Fruit fly (Drosophila melanogaster): ENCODE data around the gene mRpS10.

Gene mRpS10

DNA sequence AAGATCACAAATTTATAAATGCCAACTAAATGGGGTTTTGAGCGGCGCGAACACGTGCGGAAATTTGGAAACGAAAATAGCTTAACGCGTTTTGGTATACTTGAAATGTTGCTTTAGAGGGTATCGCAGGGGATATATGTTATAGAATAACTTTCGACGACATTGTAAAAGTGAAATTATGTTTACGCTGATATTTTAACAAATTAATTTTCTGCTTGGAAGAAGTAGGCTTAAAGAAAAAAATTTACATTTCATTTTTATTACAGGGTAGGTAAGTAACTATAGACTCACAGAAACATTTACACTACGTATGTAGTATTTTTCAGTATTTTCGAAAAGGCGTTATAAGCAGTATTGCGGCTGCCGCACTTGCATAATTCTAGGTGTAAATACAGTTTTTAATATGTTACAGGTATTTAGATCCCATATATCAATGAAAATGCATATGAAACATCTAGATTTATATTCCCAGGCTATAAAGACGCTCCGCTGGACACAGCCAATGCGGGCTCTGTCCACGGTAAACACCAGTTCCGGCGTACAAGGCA lies at the start of gene mRpS10, which contains the start of gene Art3:
TSS of gene mRpS10 (plus strand) at position 337 of the 548 bp plus-strand sequence.
TSS of gene Art3 (minus strand) at position 80 of the 548 bp plus-strand sequence.
- TF ChIP-seq psq (optimal IDR thresholded peaks at IDR 0.05) (no peak), ttk (optimal IDR thresholded peaks at IDR 0.05) (no peak), insv (optimal IDR thresholded peaks at IDR 0.05) (no peak), Sin3A (optimal IDR thresholded peaks at IDR 0.05) (no peak), Myc (optimal IDR thresholded peaks at IDR 0.05) (no peak)

DNA sequence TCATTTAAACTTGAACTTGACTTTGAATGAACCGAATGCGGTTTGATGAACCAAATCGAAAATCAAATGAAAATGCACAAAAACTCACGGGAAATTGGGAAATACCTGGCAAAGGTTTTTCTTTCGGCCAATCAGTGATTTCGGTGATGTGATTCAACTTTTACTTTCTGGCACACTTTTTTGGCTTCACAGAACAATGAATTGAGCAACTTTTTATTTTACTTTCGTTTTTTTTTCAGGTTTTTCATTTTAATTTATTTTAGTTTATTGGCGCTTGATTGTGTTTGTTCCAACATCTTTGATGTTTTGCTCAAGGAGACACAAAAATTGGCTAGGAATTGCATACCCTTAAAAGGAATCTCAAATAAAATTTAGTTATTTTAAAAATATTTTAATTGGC lies 48.0 kb upstream of the mRpS10 start, which contains the start of gene Mf:
TSS of gene Mf (minus strand) at position 44 of the 400 bp plus-strand sequence.
- TF ChIP-seq psq (optimal IDR thresholded peaks at IDR 0.05): no peak
- TF ChIP-seq insv (optimal IDR thresholded peaks at IDR 0.05): no peak
- no peak for TF ChIP-seq Sin3A (optimal IDR thresholded peaks at IDR 0.05)

DNA sequence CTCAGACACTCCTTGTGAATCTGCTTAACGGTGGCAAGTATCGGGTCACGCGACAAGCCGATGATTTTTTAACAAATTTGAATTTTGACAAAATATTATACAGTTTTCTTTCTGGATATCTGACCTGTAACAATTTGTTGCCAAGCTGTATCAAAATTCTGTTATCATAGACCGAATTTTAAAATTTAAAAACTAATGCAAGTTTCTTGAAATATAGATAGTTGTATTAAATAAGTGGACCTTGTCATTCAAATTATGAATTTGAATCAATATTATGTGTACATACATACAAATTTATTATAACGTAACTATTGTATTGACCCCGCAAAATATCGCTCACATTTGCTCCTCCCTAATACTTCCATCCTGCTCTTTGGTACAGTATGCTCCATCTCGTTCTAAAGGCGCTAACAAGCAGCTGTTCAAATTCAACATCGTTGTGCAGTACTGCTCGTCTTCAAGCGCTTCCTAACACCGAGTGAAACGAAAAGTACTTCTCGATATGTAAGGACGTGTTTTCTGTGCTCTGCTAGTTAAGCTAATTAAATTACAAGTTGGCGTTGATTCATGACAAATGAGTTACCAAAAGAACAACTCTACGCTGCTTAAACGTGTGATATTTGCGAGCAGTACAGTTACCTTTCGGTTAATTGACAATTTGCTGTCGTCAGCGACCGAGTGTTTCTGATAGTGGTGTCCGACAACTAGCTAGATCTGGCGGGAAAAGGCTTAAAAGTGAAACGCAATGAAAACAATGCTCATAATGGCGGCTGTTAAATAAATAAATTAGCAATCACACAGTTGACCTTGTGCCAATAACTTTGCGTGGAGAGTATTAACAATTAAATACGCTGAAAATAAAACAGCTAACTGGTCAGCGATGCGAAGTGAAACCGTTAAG lies 33.1 kb upstream of the mRpS10 start, which contains the start of the genes Kpc1 and CG42542:
TSS of gene Kpc1 (minus strand) at position 77 of the 901 bp plus-strand sequence.
TSS of gene CG42542 (plus strand) at position 465 of the 901 bp plus-strand sequence.
- TF ChIP-seq ttk (optimal IDR thresholded peaks at IDR 0.05): no peak
- no peak for TF ChIP-seq insv (optimal IDR thresholded peaks at IDR 0.05)
- no peak for TF ChIP-seq Sin3A (optimal IDR thresholded peaks at IDR 0.05)
- no peak for TF ChIP-seq psq (optimal IDR thresholded peaks at IDR 0.05)
- TF ChIP-seq Myc (optimal IDR thresholded peaks at IDR 0.05): no peak
- TF ChIP-seq h (optimal IDR thresholded peaks at IDR 0.05): no peak

DNA sequence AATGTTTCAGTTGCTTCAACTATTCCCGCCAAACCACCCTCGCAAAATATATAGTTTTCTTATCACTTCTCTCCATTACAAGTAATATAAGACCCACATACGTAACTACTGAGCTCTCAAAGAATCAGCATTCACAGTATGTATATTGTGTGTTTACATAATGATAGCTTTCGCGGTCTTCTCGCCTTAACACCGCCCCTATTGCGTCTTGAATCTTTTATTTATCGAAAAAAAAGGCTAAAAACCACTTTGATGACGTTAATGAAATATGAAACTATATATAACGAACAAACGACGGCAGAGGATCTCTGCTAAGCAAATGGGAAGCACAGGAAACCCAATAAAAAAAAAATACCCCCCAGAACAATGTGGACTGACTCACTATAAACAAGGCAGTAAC lies 32.1 kb upstream of the mRpS10 start:
- TF ChIP-seq insv (optimal IDR thresholded peaks at IDR 0.05): no peak
- no peak for TF ChIP-seq Myc (optimal IDR thresholded peaks at IDR 0.05)
- no peak for TF ChIP-seq Sin3A (optimal IDR thresholded peaks at IDR 0.05)
- no peak for TF ChIP-seq ttk (optimal IDR thresholded peaks at IDR 0.05)
- no peak for TF ChIP-seq psq (optimal IDR thresholded peaks at IDR 0.05)
- no peak for TF ChIP-seq h (optimal IDR thresholded peaks at IDR 0.05)

DNA sequence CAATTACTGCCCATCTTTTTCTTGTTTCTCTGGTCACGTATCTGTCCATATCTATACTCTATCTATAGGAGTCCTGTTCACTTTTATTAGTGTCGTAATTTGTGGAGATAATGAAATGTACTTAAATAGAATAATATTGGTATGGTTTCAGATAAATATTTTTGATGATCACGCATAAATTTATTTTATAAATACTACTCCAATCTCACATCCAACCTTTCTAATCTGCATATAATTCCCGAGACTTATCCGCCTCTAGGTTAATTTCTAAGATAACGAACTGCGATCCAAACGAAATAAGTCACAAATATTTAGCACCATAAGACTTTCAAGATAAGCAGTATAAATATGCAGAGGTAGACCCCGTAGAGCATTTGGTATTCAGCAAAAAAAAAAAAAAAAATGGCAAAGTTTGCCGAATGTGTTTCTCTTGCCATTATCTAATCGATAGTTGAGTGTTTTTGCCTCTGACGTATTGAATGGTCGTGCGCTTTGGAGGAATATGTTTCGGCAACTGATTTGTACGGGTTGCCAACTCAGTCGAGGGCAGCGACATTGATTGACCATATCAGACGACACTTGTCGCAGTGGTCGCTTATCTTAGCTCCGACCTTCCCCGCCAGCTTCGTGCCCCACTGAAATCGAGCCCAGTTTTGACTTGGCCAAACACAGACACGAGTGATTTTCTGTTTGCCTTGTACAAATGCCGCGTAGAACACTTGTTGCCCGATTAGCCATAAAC lies 31.2 kb upstream of the mRpS10 start:
- no peak for TF ChIP-seq ttk (optimal IDR thresholded peaks at IDR 0.05)
- no peak for TF ChIP-seq psq (optimal IDR thresholded peaks at IDR 0.05)
- no peak for TF ChIP-seq Myc (optimal IDR thresholded peaks at IDR 0.05)
- TF ChIP-seq insv (optimal IDR thresholded peaks at IDR 0.05): no peak

DNA sequence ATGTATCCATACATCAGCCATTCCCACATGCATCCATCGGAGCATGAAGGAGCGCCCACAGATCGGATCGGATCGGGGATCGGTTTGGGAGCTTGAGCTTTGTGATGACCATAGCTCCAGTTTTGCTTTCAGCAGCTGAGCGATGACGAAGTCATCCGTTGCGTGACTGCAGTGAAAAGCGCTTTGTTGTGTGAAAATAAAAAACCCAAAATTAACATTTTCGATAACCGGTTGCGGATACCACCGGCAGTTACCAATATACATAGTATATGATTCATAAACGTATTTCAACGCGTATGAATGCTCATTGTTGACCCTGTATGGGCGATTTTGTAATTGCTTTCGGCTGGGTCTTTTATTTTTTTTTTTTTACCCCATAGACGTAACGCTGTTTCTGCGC lies 24.2 kb upstream of the mRpS10 start:
- no peak for TF ChIP-seq ttk (optimal IDR thresholded peaks at IDR 0.05)
- TF ChIP-seq insv (optimal IDR thresholded peaks at IDR 0.05): no peak
- no peak for TF ChIP-seq psq (optimal IDR thresholded peaks at IDR 0.05)
- no peak for TF ChIP-seq Sin3A (optimal IDR thresholded peaks at IDR 0.05)
- no peak for TF ChIP-seq Myc (optimal IDR thresholded peaks at IDR 0.05)
- no peak for TF ChIP-seq h (optimal IDR thresholded peaks at IDR 0.05)

DNA sequence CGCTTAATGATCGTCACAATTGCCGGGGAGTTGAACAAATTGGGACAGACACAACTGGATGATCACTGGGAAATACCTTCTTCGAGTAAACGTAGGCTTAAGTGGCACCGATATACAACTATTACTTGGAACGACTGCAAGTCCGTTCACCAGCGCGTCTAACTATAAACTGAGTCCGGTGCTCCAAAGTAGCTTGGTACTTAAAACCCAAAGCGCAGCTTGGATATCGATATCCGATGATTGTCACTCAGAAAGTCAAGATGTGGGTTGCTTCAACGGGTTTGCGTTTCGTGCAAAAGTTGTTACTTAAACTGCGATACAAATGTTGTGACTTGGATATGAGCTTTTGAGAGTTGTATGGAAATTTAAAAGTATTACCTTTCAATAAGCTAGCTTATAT lies 23.2 kb upstream of the mRpS10 start, which contains the start of gene Spn88Ea:
TSS of gene Spn88Ea (minus strand) at position 175 of the 400 bp plus-strand sequence.
- TF ChIP-seq insv (optimal IDR thresholded peaks at IDR 0.05) (no peak), Sin3A (optimal IDR thresholded peaks at IDR 0.05) (no peak), psq (optimal IDR thresholded peaks at IDR 0.05) (no peak), Myc (optimal IDR thresholded peaks at IDR 0.05) (no peak), h (optimal IDR thresholded peaks at IDR 0.05) (no peak), ttk (optimal IDR thresholded peaks at IDR 0.05) (no peak)

DNA sequence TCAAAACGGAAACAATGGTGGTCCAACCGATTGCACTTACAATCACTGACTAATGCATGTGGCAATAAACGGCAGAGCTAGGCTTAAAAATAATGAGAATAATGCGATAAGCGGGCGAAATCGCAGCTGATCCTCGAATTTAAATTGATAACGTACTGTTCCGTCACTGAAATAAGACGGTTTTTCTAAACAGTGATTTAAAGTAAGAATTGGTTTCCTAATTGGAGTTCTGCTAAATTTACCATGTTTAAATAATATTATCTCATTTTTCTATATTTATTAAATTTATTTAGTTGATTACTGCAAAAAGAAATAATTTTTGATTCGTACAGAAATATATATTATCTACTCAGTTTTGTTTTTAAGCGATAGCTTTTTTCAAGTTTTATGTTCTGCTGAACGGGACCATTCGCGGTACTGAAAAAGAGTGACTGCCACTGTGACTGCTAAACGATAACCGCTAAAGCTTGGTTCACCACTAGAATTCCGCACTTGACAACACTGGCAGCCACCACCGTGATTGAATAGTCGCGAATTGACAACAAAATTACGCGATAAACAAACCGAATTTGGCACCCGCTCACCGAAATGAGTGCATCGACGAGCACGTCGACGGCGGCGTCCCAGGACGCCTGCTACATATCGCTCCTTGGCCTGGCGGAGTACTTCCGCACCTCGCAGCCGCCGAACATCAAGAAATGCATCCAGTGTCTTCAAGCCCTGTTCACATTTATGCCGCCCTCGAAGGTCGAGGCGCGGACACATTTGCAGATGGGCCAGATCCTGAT lies 20.6 kb upstream of the mRpS10 start, which contains the start of the genes Spn88Eb and Mau2:
TSS of gene Spn88Eb (minus strand) at position 51 of the 788 bp plus-strand sequence.
TSS of gene Mau2 (plus strand) at position 493 of the 788 bp plus-strand sequence.
- TF ChIP-seq Sin3A (optimal IDR thresholded peaks at IDR 0.05): no peak
- TF ChIP-seq ttk (optimal IDR thresholded peaks at IDR 0.05): no peak
- no peak for TF ChIP-seq h (optimal IDR thresholded peaks at IDR 0.05)

DNA sequence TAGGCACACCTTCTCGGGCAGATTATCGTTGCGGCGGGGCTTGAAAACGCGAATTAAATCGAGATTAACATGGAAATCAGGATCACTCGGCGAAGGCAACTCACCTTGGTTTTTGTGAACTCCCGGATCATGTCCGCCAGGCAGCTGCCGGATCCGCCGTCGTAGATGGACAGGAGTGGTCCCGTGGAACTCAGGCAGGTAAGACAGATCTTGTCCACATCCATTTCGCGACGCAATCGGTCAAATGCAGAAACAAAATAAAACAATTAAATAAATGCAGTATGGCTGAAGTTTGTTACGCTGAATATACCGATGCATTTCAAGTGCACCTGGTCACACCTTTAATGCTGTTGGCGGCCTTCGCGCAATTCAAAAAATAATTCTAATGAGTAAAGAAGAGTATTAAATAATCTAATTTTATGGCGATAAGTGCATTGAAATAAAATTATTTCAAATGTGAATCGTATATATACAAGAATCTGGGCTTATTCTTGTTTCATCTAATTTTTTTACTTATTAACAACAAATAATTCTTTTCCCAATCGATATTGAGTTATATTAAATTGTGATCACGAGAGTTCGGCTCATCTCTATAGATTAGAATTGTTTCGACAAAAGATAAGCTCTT lies 16.0 kb upstream of the mRpS10 start, which contains the start of the genes CG6654 and CG4210:
TSS of gene CG6654 (minus strand) at position 297 of the 628 bp plus-strand sequence.
TSS of gene CG4210 (plus strand) at position 613 of the 628 bp plus-strand sequence.
- TF ChIP-seq Sin3A (optimal IDR thresholded peaks at IDR 0.05) (no peak), ttk (optimal IDR thresholded peaks at IDR 0.05) (no peak), insv (optimal IDR thresholded peaks at IDR 0.05) (no peak), h (optimal IDR thresholded peaks at IDR 0.05) (no peak), Myc (optimal IDR thresholded peaks at IDR 0.05) (no peak), psq (optimal IDR thresholded peaks at IDR 0.05) (no peak)

DNA sequence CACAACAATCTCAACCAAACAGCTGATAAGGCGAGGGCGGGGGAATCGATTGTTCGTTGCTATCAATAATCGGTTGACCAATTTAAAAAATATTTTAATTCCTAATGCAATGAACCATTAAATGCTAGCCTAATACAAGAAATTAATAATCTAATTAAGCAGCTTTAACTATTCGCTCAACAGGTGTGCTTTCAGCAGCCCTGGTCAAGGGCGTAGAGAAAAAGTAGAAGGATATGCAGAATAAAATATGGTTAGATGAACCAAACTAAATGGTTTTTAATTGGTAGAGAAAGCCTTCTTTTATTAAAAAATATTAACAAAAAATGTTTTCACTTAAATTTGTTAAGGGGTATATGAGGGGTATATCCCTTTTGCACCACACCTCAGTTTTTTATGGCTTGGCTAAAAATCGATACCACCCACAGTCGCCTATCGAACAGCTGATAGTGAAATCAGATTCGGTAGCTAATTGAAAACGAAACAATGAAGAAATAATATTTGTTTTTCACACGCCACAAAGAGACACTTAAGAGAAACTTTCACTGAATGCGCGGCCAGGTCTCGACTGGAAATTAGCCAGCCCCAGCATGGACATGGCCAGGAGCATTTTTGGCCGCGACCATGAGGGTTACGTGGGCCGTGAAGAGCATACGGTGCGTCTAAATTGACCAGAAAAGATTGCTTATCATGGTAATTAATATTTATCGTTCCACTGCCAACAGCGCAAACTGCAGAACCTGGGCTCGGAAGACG lies 10.5 kb upstream of the mRpS10 start, which contains the start of the genes SIDL and CG12241:
TSS of gene SIDL (minus strand) at position 51 of the 753 bp plus-strand sequence.
TSS of gene CG12241 (plus strand) at position 433 of the 753 bp plus-strand sequence.
- no peak for TF ChIP-seq Sin3A (optimal IDR thresholded peaks at IDR 0.05)
- no peak for TF ChIP-seq psq (optimal IDR thresholded peaks at IDR 0.05)
- no peak for TF ChIP-seq insv (optimal IDR thresholded peaks at IDR 0.05)
- no peak for TF ChIP-seq Myc (optimal IDR thresholded peaks at IDR 0.05)
- TF ChIP-seq h (optimal IDR thresholded peaks at IDR 0.05): no peak
- no peak for TF ChIP-seq ttk (optimal IDR thresholded peaks at IDR 0.05)

All from Kc167 (cell line).